Worm (Caenorhabditis elegans) whole organism, young adult: Measurements from ENCODE around the gene Y64G10A.7.

Experiments used
- B0336.3 ChIP-seq: fragments of 200-800 bp; sonication (Bioruptor generic); IDR thresholded peaks from 2 replicates; pipeline ENCODE4 v1.3.6; 2022; ENCODE audit warnings: missing genetic modification characterization, missing compliant biosample characterization
- F10E7.11 ChIP-seq: sonication (generic microtip); optimal IDR thresholded peaks from 2 replicates; lab custom pipeline; 2017; ENCODE audit warnings: mild to moderate bottlenecking, missing genetic modification characterization, moderate library complexity, missing compliant biosample characterization
- F37B4.10 ChIP-seq: fragments of 200-800 bp; sonication (Bioruptor generic); IDR thresholded peaks from 2 replicates; pipeline ENCODE4 v1.3.6; 2022; ENCODE audit warnings: missing genetic modification characterization, missing compliant biosample characterization
- F57A8.1 ChIP-seq: fragments of 200-800 bp; sonication (Bioruptor generic); optimal IDR thresholded peaks from 2 replicates; lab custom pipeline; 2018; ENCODE audit warnings: mild to moderate bottlenecking, missing genetic modification characterization, moderate library complexity, missing compliant biosample characterization
- T07F8.4 ChIP-seq: sonication (generic microtip); optimal IDR thresholded peaks from 2 replicates; lab custom pipeline; 2016; ENCODE audit warnings: mild to moderate bottlenecking, missing genetic modification characterization, moderate library complexity, missing compliant biosample characterization
- T26A5.8 ChIP-seq: sonication (generic microtip); optimal IDR thresholded peaks from 2 replicates; lab custom pipeline; 2016; ENCODE audit warnings: missing genetic modification characterization, missing compliant biosample characterization
- akir-1 ChIP-seq: fragments of 200-800 bp; sonication (Bioruptor generic); optimal IDR thresholded peaks from 2 replicates; lab custom pipeline; 2018; ENCODE audit warnings: mild to moderate bottlenecking, missing genetic modification characterization, moderate library complexity, missing compliant biosample characterization
- ama-1 ChIP-seq, 3 experiments: fragments of 150-350 bp in 1 of 3; sonication (generic microtip) in 2 of 3; optimal IDR thresholded peaks; 2 replicates each; lab custom pipeline; 2014 to 2018; ENCODE audit warnings: missing biosample characterization in 2 of 3, missing genetic modification characterization in 2 of 3, missing genetic modification reagents in 2 of 3
- athp-1 ChIP-seq: sonication (generic microtip); optimal IDR thresholded peaks from 2 replicates; lab custom pipeline; 2017; ENCODE audit warnings: mild to moderate bottlenecking, missing genetic modification characterization, missing compliant biosample characterization
- attf-3 ChIP-seq: fragments of 200-800 bp; sonication (Bioruptor generic); conservative IDR thresholded peaks from 2 replicates; pipeline ENCODE4 v1.3.6; 2022; ENCODE audit warnings: missing genetic modification reagents, missing genetic modification characterization, missing compliant biosample characterization
- attf-5 ChIP-seq: fragments of 200-800 bp; sonication (Bioruptor generic); optimal IDR thresholded peaks from 2 replicates; lab custom pipeline; 2018; ENCODE audit warnings: mild to moderate bottlenecking, missing genetic modification characterization, missing compliant biosample characterization
- attf-6 ChIP-seq: fragments of 200-800 bp; sonication (Bioruptor generic); IDR thresholded peaks from 2 replicates; pipeline ENCODE4 v1.3.6; 2022; ENCODE audit warnings: missing genetic modification reagents, missing genetic modification characterization, missing compliant biosample characterization
- ceh-79 ChIP-seq: sonication (generic microtip); optimal IDR thresholded peaks from 2 replicates; lab custom pipeline; 2017; ENCODE audit warnings: mild to moderate bottlenecking, missing genetic modification characterization, missing compliant biosample characterization
- ceh-91 ChIP-seq: fragments of 200-800 bp; sonication (Bioruptor generic); IDR thresholded peaks from 2 replicates; pipeline ENCODE4 v1.3.6; 2022; ENCODE audit warnings: missing genetic modification reagents, missing genetic modification characterization, missing compliant biosample characterization
- dox-1 ChIP-seq: fragments of 200-800 bp; sonication (Bioruptor generic); IDR thresholded peaks from 2 replicates; pipeline ENCODE4 v1.3.6; 2022; ENCODE audit warnings: missing genetic modification reagents, missing genetic modification characterization, missing compliant biosample characterization
- efl-1 ChIP-seq: fragments of 150-350 bp; optimal IDR thresholded peaks from 2 replicates; lab custom pipeline; 2014; ENCODE audit warnings: missing biosample characterization, missing genetic modification reagents, missing genetic modification characterization
- hlh-12 ChIP-seq: sonication (generic microtip); optimal IDR thresholded peaks from 2 replicates; lab custom pipeline; 2016; ENCODE audit warnings: missing genetic modification characterization, missing compliant biosample characterization
- hmg-1.2 ChIP-seq: fragments of 200-800 bp; sonication (Bioruptor generic); IDR thresholded peaks from 2 replicates; pipeline ENCODE4 v1.3.6; 2022; ENCODE audit warnings: missing genetic modification reagents, missing genetic modification characterization, missing compliant biosample characterization
- lin-35 ChIP-seq, 3 experiments: fragments of 150-350 bp in 2 of 3; sonication (generic microtip) in 1 of 3; optimal IDR thresholded peaks; 2 replicates each; lab custom pipeline; 2014 to 2018; ENCODE audit warnings: missing biosample characterization in 3 of 3, missing genetic modification characterization in 3 of 3, missing genetic modification reagents in 3 of 3
- madf-6 ChIP-seq: fragments of 200-800 bp; sonication (Bioruptor generic); IDR thresholded peaks from 2 replicates; pipeline ENCODE4 v1.3.6; 2022; ENCODE audit warnings: missing genetic modification reagents, missing genetic modification characterization, missing compliant biosample characterization
- madf-8 ChIP-seq: fragments of 200-800 bp; sonication (Bioruptor generic); conservative IDR thresholded peaks from 2 replicates; pipeline ENCODE4 v1.3.6; 2022; ENCODE audit warnings: missing genetic modification reagents, missing genetic modification characterization, missing compliant biosample characterization
- mes-4 ChIP-seq: sonication (generic microtip); optimal IDR thresholded peaks from 2 replicates; lab custom pipeline; 2016; ENCODE audit warnings: missing genotype, missing genetic modification characterization, missing compliant biosample characterization
- nfya-1 ChIP-seq: sonication (generic microtip); optimal IDR thresholded peaks from 2 replicates; lab custom pipeline; 2017; ENCODE audit warnings: antibody characterized with exemption, missing compliant biosample characterization, missing genetic modification characterization, borderline replicate concordance; ENCODE audit not compliant: insufficient read depth
- rcor-1 ChIP-seq: fragments of 200-800 bp; sonication (Bioruptor generic); IDR thresholded peaks from 2 replicates; pipeline ENCODE4 v1.3.6; 2022; ENCODE audit warnings: missing genetic modification reagents, missing genetic modification characterization, missing compliant biosample characterization
- sea-2 ChIP-seq: fragments of 200-800 bp; sonication (Bioruptor generic); IDR thresholded peaks from 2 replicates; pipeline ENCODE4 v1.3.6; 2022; ENCODE audit warnings: missing genetic modification characterization, missing compliant biosample characterization
- snpc-1.3 ChIP-seq: sonication (generic microtip); optimal IDR thresholded peaks from 2 replicates; lab custom pipeline; 2017; ENCODE audit warnings: missing genetic modification characterization, mild to moderate bottlenecking, missing compliant biosample characterization, antibody characterized with exemption, moderate library complexity, missing genotype, missing genetic modification reagents; ENCODE audit not compliant: insufficient read depth
- snpc-4 ChIP-seq, 5 experiments: fragments of 150-350 bp in 1 of 5; sonication (generic microtip) in 4 of 5; optimal IDR thresholded peaks; 2 replicates each; lab custom pipeline; 2014 to 2018; ENCODE audit warnings: missing genetic modification characterization in 5 of 5, missing biosample characterization in 3 of 5, antibody characterized with exemption in 2 of 5, mild to moderate bottlenecking in 2 of 5, missing compliant biosample characterization in 2 of 5, missing genotype in 2 of 5, moderate library complexity in 2 of 5, missing genetic modification reagents in 1 of 5
- sptf-2 ChIP-seq: fragments of 200-800 bp; sonication (Bioruptor generic); optimal IDR thresholded peaks from 2 replicates; lab custom pipeline; 2018; ENCODE audit warnings: mild to moderate bottlenecking, missing genetic modification characterization, missing compliant biosample characterization
- tbp1 ChIP-seq: fragments of 200-800 bp; sonication (Bioruptor generic); optimal IDR thresholded peaks from 2 replicates; lab custom pipeline; 2018; ENCODE audit warnings: mild to moderate bottlenecking, missing genetic modification characterization, missing compliant biosample characterization
- tlf-1 ChIP-seq: fragments of 200-800 bp; sonication (Bioruptor generic); optimal IDR thresholded peaks from 2 replicates; lab custom pipeline; 2018; ENCODE audit warnings: mild to moderate bottlenecking, missing genetic modification characterization, missing compliant biosample characterization
- xnd-1 ChIP-seq: sonication (generic microtip); optimal IDR thresholded peaks from 2 replicates; lab custom pipeline; 2016; ENCODE audit warnings: missing genotype, missing genetic modification reagents, missing genetic modification characterization, missing compliant biosample characterization
- ztf-22 ChIP-seq: fragments of 200-800 bp; sonication (Bioruptor generic); optimal IDR thresholded peaks from 2 replicates; lab custom pipeline; 2018; ENCODE audit warnings: mild to moderate bottlenecking, missing genetic modification characterization, moderate library complexity, missing compliant biosample characterization

Y64G10A.7 gene

DNA sequence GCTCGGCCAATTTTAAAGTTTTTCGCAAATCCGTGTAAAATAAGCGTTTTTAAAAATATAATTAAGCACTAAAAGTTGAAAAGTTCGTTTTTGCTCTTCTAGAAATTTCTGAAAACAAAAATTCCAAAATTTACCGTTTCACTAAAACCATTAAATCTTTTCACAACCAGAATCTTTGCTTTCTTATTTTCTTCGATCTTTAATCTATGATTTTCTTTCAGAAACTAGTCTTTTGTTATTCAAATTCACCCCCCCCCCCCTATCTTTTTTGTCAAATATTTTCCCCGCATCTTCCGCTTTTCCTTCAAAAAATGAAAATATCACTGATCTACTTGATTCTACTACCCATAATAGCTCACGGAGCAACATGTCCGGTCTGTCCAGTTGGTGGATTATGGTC is 48.0 kb downstream of the Y64G10A.7 start, which contains the start of gene Y67A10A.11:
TSS of gene Y67A10A.11 (plus strand) at position 301 of the 400 bp plus-strand sequence.
- TF ChIP-seq athp-1 (tag; lab: Kevin White, UChicago) (no peak), tbp1 (GFP tag; lab: Kevin White, UChicago) (no peak), madf-8 (GFP tag; lab: Robert Waterston, UW) (no peak), F57A8.1 (GFP tag; lab: Kevin White, UChicago) (no peak), nfya-1 (tag; lab: Kevin White, UChicago) (no peak), attf-5 (no peak), sea-2 (no peak), efl-1 (GFP tag; lab: Kevin White, UChicago) (no peak), snpc-4 (GFP tag; optimal IDR thresholded peaks at IDR 0.05; lab: Kevin White, UChicago) (no peak), snpc-4 (tag; optimal IDR thresholded peaks at IDR 0.05; lab: Kevin White, UChicago) (no peak), xnd-1 (no peak), hmg-1.2 (GFP tag; lab: Robert Waterston, UW) (no peak), T07F8.4 (tag; lab: Kevin White, UChicago) (no peak), mes-4 (no peak), F37B4.10 (GFP tag; lab: Robert Waterston, UW) (no peak), ama-1 (optimal IDR thresholded peaks at IDR 0.05; lab: Kevin White, UChicago) (no peak), ama-1 (GFP tag; optimal IDR thresholded peaks at IDR 0.05; lab: Kevin White, UChicago) (no peak)
- TF ChIP-seq, all 124 proteins: peak for 0

DNA sequence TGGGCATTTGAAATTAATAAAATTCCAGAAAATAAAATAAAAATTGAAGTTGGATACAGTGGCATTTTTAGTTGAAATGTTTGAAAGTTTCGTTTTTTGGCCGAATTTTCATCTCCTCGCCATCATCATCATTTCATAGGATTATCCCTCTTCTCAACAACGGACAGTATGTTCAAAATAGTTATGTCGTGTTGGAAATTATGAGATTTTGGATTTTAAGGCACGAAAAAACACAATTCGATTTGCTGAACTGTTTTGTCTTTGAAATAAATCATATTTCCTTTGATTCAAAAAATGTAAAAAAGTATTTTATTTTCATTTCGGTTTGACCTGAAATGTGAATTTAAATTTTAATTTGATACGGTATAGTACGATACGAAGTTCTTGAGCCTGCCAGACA is 52.1 kb downstream of the Y64G10A.7 start, which contains the start of gene srlf-28:
TSS of gene srlf-28 (minus strand) at position 101 of the 400 bp plus-strand sequence.
- TF ChIP-seq lin-35 (GFP tag; optimal IDR thresholded peaks at IDR 0.05; lab: Kevin White, UChicago), result no peak
- no peak for TF ChIP-seq T26A5.8 (tag; lab: Kevin White, UChicago)

DNA sequence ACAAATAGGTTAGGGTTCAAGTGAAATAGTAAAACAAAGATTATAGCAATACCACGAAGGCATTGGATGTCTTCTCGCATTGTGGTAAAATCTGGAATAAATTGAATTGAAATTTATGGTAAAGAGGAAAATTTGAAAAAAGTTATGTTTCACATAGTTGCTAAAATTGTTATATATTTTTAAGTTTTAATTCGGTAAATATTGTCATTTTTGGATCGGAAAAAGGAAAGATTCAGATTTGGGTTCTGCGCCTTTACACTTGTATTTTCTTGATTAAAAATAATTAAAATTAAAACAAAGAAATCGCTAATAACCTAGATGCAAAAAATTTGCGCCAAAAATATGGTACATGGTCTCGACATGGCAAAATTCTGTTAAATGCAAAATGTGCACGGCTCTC is 59.0 kb downstream of the Y64G10A.7 start, which contains the start of gene oac-56:
TSS of gene oac-56 (minus strand) at position 101 of the 400 bp plus-strand sequence.
- no peak for TF ChIP-seq akir-1 (GFP tag; lab: Kevin White, UChicago)
- TF ChIP-seq snpc-1.3 (tag; lab: Kevin White, UChicago), result no peak
- TF ChIP-seq attf-6 (GFP tag; lab: Robert Waterston, UW), result 0 out of 2 replicates have a peak, but pooled peaks have one; percentile 51
- TF ChIP-seq ceh-91 (GFP tag; lab: Robert Waterston, UW), result no peak
- TF ChIP-seq, all 124 proteins: peak for 1

DNA sequence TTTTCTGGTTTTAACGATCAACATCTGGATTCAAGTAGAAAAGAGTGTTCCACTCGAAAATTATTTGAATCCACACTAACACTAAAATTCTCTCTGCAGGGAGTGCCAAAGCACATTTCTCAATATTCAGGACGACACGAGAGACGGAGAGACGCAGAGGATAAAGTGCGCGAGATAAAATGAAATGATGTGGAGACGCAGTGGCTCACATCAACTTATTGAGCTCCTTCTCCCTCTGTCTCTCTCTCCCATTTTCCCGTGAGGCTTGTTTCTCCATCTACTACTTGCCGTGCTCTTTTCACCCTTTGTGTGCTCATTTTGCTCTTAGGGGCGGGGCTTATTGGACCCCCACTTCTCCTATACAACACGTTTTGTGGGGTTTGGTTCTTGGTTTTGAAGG is 64.4 kb downstream of the Y64G10A.7 start:
- TF ChIP-seq attf-5 (no peak), ceh-79 (no peak), dox-1 (GFP tag; lab: Robert Waterston, UW) (no peak), B0336.3 (GFP tag; lab: Robert Waterston, UW) (no peak), athp-1 (tag; lab: Kevin White, UChicago) (no peak), hlh-12 (no peak), attf-3 (GFP tag; lab: Robert Waterston, UW) (no peak), sptf-2 (GFP tag; lab: Kevin White, UChicago) (no peak), efl-1 (GFP tag; lab: Kevin White, UChicago) (no peak), tlf-1 (no peak), ztf-22 (GFP tag; lab: Kevin White, UChicago) (no peak), rcor-1 (GFP tag; lab: Robert Waterston, UW) (no peak), madf-6 (no peak)
- TF ChIP-seq, all 124 proteins: peak for 0

DNA sequence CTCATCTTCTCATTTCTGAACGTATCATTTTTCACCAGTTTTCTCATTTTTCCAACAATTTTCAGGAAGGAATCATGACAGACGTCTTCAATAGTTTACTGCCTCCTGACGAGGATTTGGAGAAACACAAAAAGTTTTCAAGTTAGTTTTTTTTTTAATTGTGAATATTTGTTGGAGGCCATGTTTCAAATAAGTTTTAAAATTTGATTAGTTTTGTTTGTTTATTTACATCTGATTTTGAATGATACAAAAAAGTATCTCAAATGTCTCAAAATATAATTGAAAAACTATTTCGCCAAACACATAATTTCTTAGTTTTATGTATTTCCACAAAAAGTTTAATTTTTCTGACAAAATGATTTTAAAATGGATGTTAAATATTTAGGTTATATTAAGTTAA is 69.5 kb downstream of the Y64G10A.7 start, which contains the start of gene ssu-2:
TSS of gene ssu-2 (plus strand) at position 59 of the 400 bp plus-strand sequence.
- TF ChIP-seq F10E7.11, result no peak
